Fruit fly (Drosophila melanogaster) whole organism, prepupa: Measurements from ENCODE around the gene CG12236.
A peak's percentile ranks its signal among the peaks of the same experiment; 100 is the strongest.

Source experiments
- CG10631 ChIP-seq: fragments of 200-800 bp; sonication (Bioruptor generic); optimal IDR thresholded peaks from 2 replicates; lab custom pipeline; 2016; ENCODE audit warnings: missing biosample characterization, missing genetic modification characterization
- CG11902 ChIP-seq: fragments of 200-800 bp; sonication (Bioruptor generic); optimal IDR thresholded peaks from 3 replicates; lab custom pipeline; 2016; ENCODE audit warnings: missing biosample characterization, missing genetic modification characterization
- CG15336 ChIP-seq: fragments of 200-800 bp; sonication (Bioruptor generic); IDR thresholded peaks from 2 replicates; pipeline ENCODE4 v1.3.6; 2022; ENCODE audit warnings: missing biosample characterization, missing genetic modification characterization
- CG16779 ChIP-seq: fragments of 200-800 bp; sonication (Bioruptor generic); optimal IDR thresholded peaks from 3 replicates; lab custom pipeline; 2017; ENCODE audit warnings: missing biosample characterization, mild to moderate bottlenecking, missing genetic modification characterization
- CG31627 ChIP-seq: fragments of 200-800 bp; sonication (Bioruptor generic); optimal IDR thresholded peaks from 3 replicates; lab custom pipeline; 2016; ENCODE audit warnings: missing biosample characterization, missing genetic modification characterization
- CG32006 ChIP-seq: fragments of 200-800 bp; sonication (Bioruptor generic); optimal IDR thresholded peaks from 3 replicates; lab custom pipeline; 2017; ENCODE audit warnings: missing biosample characterization, mild to moderate bottlenecking, missing genetic modification characterization
- CG3919 ChIP-seq: fragments of 200-800 bp; sonication (Bioruptor generic); optimal IDR thresholded peaks from 3 replicates; lab custom pipeline; 2016; ENCODE audit warnings: missing biosample characterization, missing genetic modification characterization
- CG6163 ChIP-seq: fragments of 200-800 bp; sonication (Bioruptor generic); IDR thresholded peaks from 3 replicates; pipeline ENCODE4 v1.3.6; 2022; ENCODE audit warnings: missing biosample characterization, missing genetic modification characterization
- CG6276 ChIP-seq: fragments of 200-800 bp; sonication (Bioruptor generic); optimal IDR thresholded peaks from 2 replicates; lab custom pipeline; 2017; ENCODE audit warnings: missing biosample characterization, mild to moderate bottlenecking, missing genetic modification characterization
- CG6792 ChIP-seq: fragments of 200-800 bp; sonication (Bioruptor generic); optimal IDR thresholded peaks from 3 replicates; lab custom pipeline; 2016; ENCODE audit warnings: missing biosample characterization, missing genetic modification characterization
- CG6808 ChIP-seq: fragments of 200-800 bp; sonication (Bioruptor generic); optimal IDR thresholded peaks from 3 replicates; lab custom pipeline; 2017; ENCODE audit warnings: missing biosample characterization, missing genetic modification characterization, mild to moderate bottlenecking, moderate library complexity, missing genetic modification reagents
- CG6854 ChIP-seq: fragments of 200-800 bp; sonication (Bioruptor generic); optimal IDR thresholded peaks from 2 replicates; lab custom pipeline; 2017; ENCODE audit warnings: missing biosample characterization, mild to moderate bottlenecking, missing genetic modification characterization
- CG8119 ChIP-seq: fragments of 200-800 bp; sonication (Bioruptor generic); IDR thresholded peaks from 3 replicates; pipeline ENCODE4 v1.3.6; 2022; ENCODE audit warnings: missing biosample characterization, missing genetic modification characterization
- CG8632 ChIP-seq: fragments of 200-800 bp; sonication (Bioruptor generic); optimal IDR thresholded peaks from 3 replicates; lab custom pipeline; 2016; ENCODE audit warnings: missing biosample characterization, missing genetic modification characterization
- CG9139 ChIP-seq: fragments of 200-800 bp; sonication (Bioruptor generic); optimal IDR thresholded peaks from 3 replicates; lab custom pipeline; 2017; ENCODE audit warnings: missing biosample characterization, mild to moderate bottlenecking, missing genetic modification characterization
- Eip78C ChIP-seq: fragments of 200-800 bp; sonication (Bioruptor generic); peaks from one replicate; lab custom pipeline; 2016; ENCODE audit warnings: missing biosample characterization, missing genetic modification characterization
- Ets21C ChIP-seq: fragments of 200-800 bp; sonication (Bioruptor generic); optimal IDR thresholded peaks from 3 replicates; lab custom pipeline; 2016; ENCODE audit warnings: missing biosample characterization, missing genetic modification characterization
- Hr38 ChIP-seq: sonication (Bioruptor generic); optimal IDR thresholded peaks from 2 replicates; lab custom pipeline; 2016; ENCODE audit warnings: missing biosample characterization, missing genetic modification characterization
- Hr39 ChIP-seq: fragments of 200-800 bp; sonication (Bioruptor generic); optimal IDR thresholded peaks from 2 replicates; lab custom pipeline; 2016; ENCODE audit warnings: missing biosample characterization, missing genetic modification characterization
- Hr4 ChIP-seq: fragments of 200-800 bp; sonication (Bioruptor generic); optimal IDR thresholded peaks from 3 replicates; lab custom pipeline; 2016; ENCODE audit warnings: missing biosample characterization, missing genetic modification characterization
- OdsH ChIP-seq: fragments of 200-800 bp; sonication (Bioruptor generic); optimal IDR thresholded peaks from 3 replicates; lab custom pipeline; 2016; ENCODE audit warnings: missing biosample characterization, missing genetic modification characterization
- Sox102F ChIP-seq: fragments of 200-800 bp; sonication (Bioruptor generic); optimal IDR thresholded peaks from 2 replicates; lab custom pipeline; 2016; ENCODE audit warnings: missing biosample characterization, mild to moderate bottlenecking, missing genetic modification characterization
- Sox15 ChIP-seq: fragments of 200-800 bp; sonication (Bioruptor generic); optimal IDR thresholded peaks from 3 replicates; lab custom pipeline; 2016; ENCODE audit warnings: missing biosample characterization, missing genetic modification characterization
- acj6 ChIP-seq: fragments of 200-800 bp; sonication (Bioruptor generic); optimal IDR thresholded peaks from 3 replicates; lab custom pipeline; 2016; ENCODE audit warnings: missing biosample characterization, missing genetic modification characterization
- cyc ChIP-seq: fragments of 200-800 bp; sonication (Bioruptor generic); optimal IDR thresholded peaks from 3 replicates; lab custom pipeline; 2016; ENCODE audit warnings: missing biosample characterization, missing genetic modification characterization
- dsx ChIP-seq: fragments of 200-800 bp; optimal IDR thresholded peaks from 3 replicates; lab custom pipeline; 2019; ENCODE audit warnings: missing biosample characterization, mild to moderate bottlenecking, missing genetic modification characterization, moderate library complexity; ENCODE audit not compliant: poor library complexity, severe bottlenecking
- eg ChIP-seq: fragments of 200-800 bp; sonication (Bioruptor generic); IDR thresholded peaks from 3 replicates; pipeline ENCODE4 v1.3.6; 2022; ENCODE audit warnings: missing biosample characterization, missing genetic modification characterization
- esn ChIP-seq: fragments of 200-800 bp; sonication (Bioruptor generic); optimal IDR thresholded peaks from 2 replicates; lab custom pipeline; 2016; ENCODE audit warnings: missing biosample characterization, mild to moderate bottlenecking, missing genetic modification characterization, moderate library complexity
- fkh ChIP-seq: fragments of 200-800 bp; sonication (Bioruptor generic); optimal IDR thresholded peaks from 3 replicates; lab custom pipeline; 2017; ENCODE audit warnings: missing biosample characterization, mild to moderate bottlenecking, missing genetic modification characterization, moderate library complexity
- lz ChIP-seq: fragments of 200-800 bp; sonication (Bioruptor generic); optimal IDR thresholded peaks from 3 replicates; lab custom pipeline; 2016; ENCODE audit warnings: missing biosample characterization, missing genetic modification characterization
- net ChIP-seq: fragments of 200-800 bp; sonication (Bioruptor generic); optimal IDR thresholded peaks from 3 replicates; lab custom pipeline; 2016; ENCODE audit warnings: missing biosample characterization, missing genetic modification characterization
- ss ChIP-seq, 2 experiments: fragments of 200-800 bp; sonication (Bioruptor generic); optimal IDR thresholded peaks; 2 replicates in 1 of 2; 3 replicates in 1 of 2; lab custom pipeline; 2017 to 2018; ENCODE audit warnings: mild to moderate bottlenecking in 2 of 2, missing biosample characterization in 2 of 2, missing genetic modification characterization in 2 of 2, moderate library complexity in 1 of 2
- svp ChIP-seq: fragments of 200-800 bp; sonication (Bioruptor generic); peaks from one replicate; lab custom pipeline; 2016; ENCODE audit warnings: missing biosample characterization, missing genetic modification characterization
- topi ChIP-seq: fragments of 200-800 bp; sonication (Bioruptor generic); optimal IDR thresholded peaks from 3 replicates; lab custom pipeline; 2016; ENCODE audit warnings: missing biosample characterization, missing genetic modification characterization
- vri ChIP-seq: fragments of 200-800 bp; sonication (Bioruptor generic); optimal IDR thresholded peaks from 3 replicates; lab custom pipeline; 2016; ENCODE audit warnings: missing biosample characterization, mild to moderate bottlenecking, missing genetic modification characterization

CG12236 gene

dm6 chrX:5915752-5916493, 8.0 kb downstream of the CG12236 start:
- TF ChIP-seq CG6808 (GFP tag; lab: Kevin White, UChicago) = peak; percentile 3
- TF ChIP-seq Sox102F = peak; percentile 3
- TF ChIP-seq CG3919 (GFP tag; lab: Kevin White, UChicago) = peak; percentile 18
- TF ChIP-seq ss (GFP tag; optimal IDR thresholded peaks at IDR 0.05; lab: Kevin White, UChicago) = peak in 1 of 2 experiments; percentile 40
- no peak for TF ChIP-seq Sox15 (GFP tag; lab: Kevin White, UChicago)
- TF ChIP-seq CG6792 = peak; percentile 8
- peak; percentile 9 for TF ChIP-seq Hr39
- TF ChIP-seq net = peak; percentile 40
- TF ChIP-seq cyc (GFP tag; lab: Kevin White, UChicago) = no peak
- peak; percentile 45 for TF ChIP-seq CG32006
- peak; percentile 15 for TF ChIP-seq CG8632 (GFP tag; lab: Kevin White, UChicago)
- no peak for TF ChIP-seq svp (GFP tag; lab: Kevin White, UChicago)
- TF ChIP-seq CG31627 (GFP tag; lab: Kevin White, UChicago) = peak; percentile 18
- peak; percentile 22 for TF ChIP-seq CG10631
- TF ChIP-seq CG9139 (GFP tag; lab: Kevin White, UChicago) = no peak
- peak; percentile 19 for TF ChIP-seq CG16779
- peak; percentile 13 for TF ChIP-seq Ets21C
- no peak for TF ChIP-seq CG11902 (GFP tag; lab: Kevin White, UChicago)
- TF ChIP-seq acj6 = peak; percentile 13
- TF ChIP-seq Eip78C = peak; percentile 62
- 0 out of 3 replicates have a peak, but pooled peaks have one; percentile 38 for TF ChIP-seq eg (GFP tag; lab: Robert Waterston, UW)
- peak; percentile 67; the same call in 1 of the 2 replicates for TF ChIP-seq CG15336 (GFP tag; lab: Robert Waterston, UW)
- TF ChIP-seq topi (GFP tag; lab: Kevin White, UChicago) = peak; percentile 16
- no peak; the same call in 1 of the 3 replicates for TF ChIP-seq CG8119 (GFP tag; lab: Robert Waterston, UW)
- peak; percentile 13 for TF ChIP-seq esn (GFP tag; lab: Kevin White, UChicago)

dm6 chrX:5916494-5917309, 8.8 kb downstream of the CG12236 start, which contains the start of the genes Shmt and CG3726:
Gene Shmt (minus strand): TSS chrX:5916797.
Gene CG3726 (plus strand): TSS chrX:5917097.
- no peak for TF ChIP-seq OdsH (GFP tag; lab: Kevin White, UChicago)
- TF ChIP-seq Eip78C = peak; percentile 73
- TF ChIP-seq eg (GFP tag; lab: Robert Waterston, UW) = peak; percentile 52; the same call in 1 of the 3 replicates
- TF ChIP-seq CG9139 (GFP tag; lab: Kevin White, UChicago) = peak; percentile 43
- TF ChIP-seq CG6808 (GFP tag; lab: Kevin White, UChicago) = no peak
- TF ChIP-seq CG3919 (GFP tag; lab: Kevin White, UChicago) = peak; percentile 14
- peak; percentile 19 for TF ChIP-seq dsx
- peak; percentile 46 for TF ChIP-seq CG6854 (GFP tag; lab: Kevin White, UChicago)
- peak; percentile 31 for TF ChIP-seq CG16779
- no peak for TF ChIP-seq Hr4 (GFP tag; lab: Kevin White, UChicago)
- peak; percentile 21 for TF ChIP-seq net
- TF ChIP-seq fkh (GFP tag; lab: Kevin White, UChicago) = peak; percentile 70
- TF ChIP-seq vri (GFP tag; lab: Kevin White, UChicago) = peak; percentile 17
- TF ChIP-seq lz = no peak
- TF ChIP-seq svp (GFP tag; lab: Kevin White, UChicago) = peak; percentile 98
- peak; percentile 41; the same call in 1 of the 3 replicates for TF ChIP-seq CG6163 (GFP tag; lab: Robert Waterston, UW)
- no peak for TF ChIP-seq CG6276
- TF ChIP-seq Sox102F = peak; percentile 52
- TF ChIP-seq Hr38 = no peak
- peak in 1 of 2 experiments; percentile 42 for TF ChIP-seq ss (GFP tag; optimal IDR thresholded peaks at IDR 0.05; lab: Kevin White, UChicago)
- TF ChIP-seq topi (GFP tag; lab: Kevin White, UChicago) = peak; percentile 49
- TF ChIP-seq CG31627 (GFP tag; lab: Kevin White, UChicago) = no peak
- peak; percentile 12; the same call in 1 of the 3 replicates for TF ChIP-seq CG8119 (GFP tag; lab: Robert Waterston, UW)
- TF ChIP-seq, all 60 proteins: peak for 16
